Fruit fly (Drosophila melanogaster) whole organism, embryonic: ENCODE results near the gene CG7011.

ENCODE experiments used
- Atf-2 ChIP-seq: fragments of 200-800 bp; sonication (Bioruptor generic); optimal IDR thresholded peaks from 2 replicates; lab custom pipeline; 2016; ENCODE audit warnings: missing biosample characterization, missing genetic modification characterization
- Atf6 ChIP-seq: fragments of 200-800 bp; sonication (Bioruptor generic); IDR thresholded peaks from 2 replicates; pipeline ENCODE4 v1.3.6; 2022; ENCODE audit warnings: missing biosample characterization, missing genetic modification characterization
- Awh ChIP-seq: fragments of 200-800 bp; sonication (Bioruptor generic); IDR thresholded peaks from 2 replicates; pipeline ENCODE4, ENCODE4 v1.3.6; 2022; ENCODE audit warnings: missing biosample characterization, missing genetic modification characterization
- CG11560 ChIP-seq: fragments of 200-800 bp; sonication (Bioruptor generic); IDR thresholded peaks from 3 replicates; pipeline ENCODE4 v1.3.6; 2022; ENCODE audit warnings: missing biosample characterization, missing genetic modification characterization
- CG12071 ChIP-seq: fragments of 200-800 bp; sonication (Bioruptor generic); optimal IDR thresholded peaks from 3 replicates; lab custom pipeline; 2018; ENCODE audit warnings: missing biosample characterization, mild to moderate bottlenecking, missing genetic modification characterization
- CG12942 ChIP-seq: fragments of 200-800 bp; sonication (Bioruptor generic); optimal IDR thresholded peaks from 3 replicates; lab custom pipeline; 2016; ENCODE audit warnings: missing biosample characterization, missing genetic modification characterization
- CG13123 ChIP-seq: fragments of 200-800 bp; sonication (Bioruptor generic); optimal IDR thresholded peaks from 2 replicates; lab custom pipeline; 2016; ENCODE audit warnings: missing biosample characterization, missing genetic modification characterization
- CG17612 ChIP-seq: fragments of 200-800 bp; sonication (Bioruptor generic); IDR thresholded peaks from 2 replicates; pipeline ENCODE4 v1.3.6; 2022; ENCODE audit warnings: missing biosample characterization, missing genetic modification characterization
- CG1792 ChIP-seq: fragments of 200-800 bp; sonication (Bioruptor generic); optimal IDR thresholded peaks from 2 replicates; lab custom pipeline; 2016; ENCODE audit warnings: missing biosample characterization, missing genetic modification characterization
- CG2116 ChIP-seq: fragments of 200-800 bp; sonication (Bioruptor generic); optimal IDR thresholded peaks from 3 replicates; lab custom pipeline; 2018; ENCODE audit warnings: missing biosample characterization, mild to moderate bottlenecking, missing genetic modification characterization
- CG31224 ChIP-seq: fragments of 200-800 bp; sonication (Bioruptor generic); IDR thresholded peaks from 2 replicates; pipeline ENCODE4 v1.3.6; 2022; ENCODE audit warnings: missing biosample characterization, missing genetic modification characterization
- CG42726 ChIP-seq: fragments of 200-800 bp; sonication (Bioruptor generic); IDR thresholded peaks from 2 replicates; pipeline ENCODE4 v1.3.6; 2022; ENCODE audit warnings: missing biosample characterization, missing genetic modification characterization; ENCODE audit not compliant: partially characterized antibody
- CG5245 ChIP-seq: fragments of 200-800 bp; sonication (Bioruptor generic); optimal IDR thresholded peaks from 3 replicates; lab custom pipeline; 2016; ENCODE audit warnings: missing biosample characterization, missing genetic modification characterization
- CG6254 ChIP-seq: fragments of 200-800 bp; sonication (Bioruptor generic); optimal IDR thresholded peaks from 3 replicates; lab custom pipeline; 2017; ENCODE audit warnings: mild to moderate bottlenecking, missing biosample characterization, missing genetic modification reagents, missing genetic modification characterization
- CG7271 ChIP-seq: fragments of 200-800 bp; sonication (Bioruptor generic); optimal IDR thresholded peaks from 2 replicates; lab custom pipeline; 2018; ENCODE audit warnings: missing biosample characterization, mild to moderate bottlenecking, missing genetic modification characterization, moderate library complexity
- CG7839 ChIP-seq: fragments of 200-800 bp; sonication (Bioruptor generic); optimal IDR thresholded peaks from 3 replicates; lab custom pipeline; 2018; ENCODE audit warnings: missing biosample characterization, mild to moderate bottlenecking, missing genetic modification characterization, moderate library complexity
- CG9932 ChIP-seq: fragments of 200-800 bp; sonication (Bioruptor generic); IDR thresholded peaks from 2 replicates; pipeline ENCODE4 v1.3.6; 2022; ENCODE audit warnings: missing biosample characterization, missing genetic modification characterization
- CkIIα-i1 ChIP-seq: fragments of 200-800 bp; sonication (Bioruptor generic); IDR thresholded peaks from 2 replicates; pipeline ENCODE4 v1.3.6; 2022; ENCODE audit warnings: missing biosample characterization, missing genetic modification characterization
- Dip2 ChIP-seq: fragments of 200-800 bp; sonication (Bioruptor generic); IDR thresholded peaks from 2 replicates; pipeline ENCODE4 v1.3.6; 2022; ENCODE audit warnings: missing biosample characterization, missing genetic modification characterization
- Drgx ChIP-seq: fragments of 200-800 bp; sonication (Bioruptor generic); IDR thresholded peaks from 2 replicates; pipeline ENCODE4 v1.3.6; 2022; ENCODE audit warnings: missing biosample characterization, missing genetic modification characterization
- HmgD ChIP-seq: fragments of 200-800 bp; sonication (Bioruptor generic); optimal IDR thresholded peaks from 3 replicates; lab custom pipeline; 2016; ENCODE audit warnings: missing biosample characterization, missing genetic modification characterization
- Med ChIP-seq: fragments of 200-800 bp; sonication (Bioruptor generic); peaks from one replicate; lab custom pipeline; 2016; ENCODE audit warnings: missing biosample characterization, missing genetic modification characterization, mild to moderate bottlenecking, inconsistent platforms, moderate library complexity
- NC2β ChIP-seq: fragments of 200-800 bp; sonication (Bioruptor generic); optimal IDR thresholded peaks from 2 replicates; lab custom pipeline; 2016; ENCODE audit warnings: missing biosample characterization, missing genetic modification characterization
- Pdp1 ChIP-seq, 2 experiments: fragments of 200-800 bp; sonication (Bioruptor generic); optimal IDR thresholded peaks; 3 replicates each; lab custom pipeline; 2016; ENCODE audit warnings: missing biosample characterization in 2 of 2, missing genetic modification characterization in 2 of 2, mild to moderate bottlenecking in 1 of 2, moderate library complexity in 1 of 2
- Ravus ChIP-seq: fragments of 200-800 bp; sonication (Bioruptor generic); IDR thresholded peaks from 2 replicates; pipeline ENCODE4 v1.3.6; 2022; ENCODE audit warnings: missing biosample characterization, missing genetic modification characterization
- Xbp1 ChIP-seq: fragments of 200-800 bp; sonication (Bioruptor generic); optimal IDR thresholded peaks from 3 replicates; lab custom pipeline; 2016; ENCODE audit warnings: missing biosample characterization, mild to moderate bottlenecking, missing genetic modification characterization
- br ChIP-seq: fragments of >200 bp; optimal IDR thresholded peaks from 2 replicates; lab custom pipeline; 2017
- cad ChIP-seq: fragments of >200 bp; optimal IDR thresholded peaks from 2 replicates; lab custom pipeline; 2017; ENCODE audit warnings: missing biosample characterization, missing genetic modification characterization
- ci ChIP-seq: fragments of 200-800 bp; sonication (Bioruptor generic); IDR thresholded peaks from 3 replicates; pipeline ENCODE4 v1.3.6; 2022; ENCODE audit warnings: missing biosample characterization, missing genetic modification characterization
- dan ChIP-seq: fragments of 200-800 bp; sonication (Bioruptor generic); IDR thresholded peaks from 2 replicates; pipeline ENCODE4 v1.3.6; 2022; ENCODE audit warnings: missing biosample characterization, missing genetic modification characterization
- dm ChIP-seq: fragments of 200-800 bp; sonication (Bioruptor generic); optimal IDR thresholded peaks from 3 replicates; lab custom pipeline; 2016; ENCODE audit warnings: missing biosample characterization, missing genetic modification characterization
- grn ChIP-seq: fragments of 200-800 bp; sonication (Bioruptor generic); optimal IDR thresholded peaks from 3 replicates; lab custom pipeline; 2017; ENCODE audit warnings: missing biosample characterization, missing genetic modification characterization
- gsb ChIP-seq: fragments of 200-800 bp; sonication (Bioruptor generic); IDR thresholded peaks from 2 replicates; pipeline ENCODE4 v1.3.6; 2022; ENCODE audit warnings: missing biosample characterization, missing genetic modification characterization
- jumu ChIP-seq: fragments of 200-800 bp; sonication (Bioruptor generic); optimal IDR thresholded peaks from 3 replicates; lab custom pipeline; 2016; ENCODE audit warnings: missing biosample characterization, missing genetic modification characterization
- onecut ChIP-seq: fragments of 200-800 bp; sonication (Bioruptor generic); IDR thresholded peaks from 2 replicates; pipeline ENCODE4 v1.3.6; 2022; ENCODE audit warnings: missing biosample characterization, missing genetic modification characterization
- p53 ChIP-seq: fragments of 200-800 bp; sonication (Bioruptor generic); optimal IDR thresholded peaks from 2 replicates; lab custom pipeline; 2016; ENCODE audit warnings: missing biosample characterization, missing genetic modification characterization
- phol ChIP-seq: fragments of 200-800 bp; sonication (Bioruptor generic); optimal IDR thresholded peaks from 3 replicates; lab custom pipeline; 2018; ENCODE audit warnings: missing biosample characterization, mild to moderate bottlenecking, missing genetic modification characterization, moderate library complexity
- row ChIP-seq: fragments of 200-800 bp; sonication (Bioruptor generic); IDR thresholded peaks from 3 replicates; pipeline ENCODE4 v1.3.6; 2022; ENCODE audit warnings: missing biosample characterization, missing genetic modification characterization
- sens ChIP-seq: fragments of 200-800 bp; sonication (Bioruptor generic); peaks from one replicate; lab custom pipeline; 2016; ENCODE audit warnings: missing biosample characterization, missing genetic modification characterization
- sens-2 ChIP-seq: fragments of 200-800 bp; sonication (Bioruptor generic); IDR thresholded peaks from 2 replicates; pipeline ENCODE4 v1.3.6; 2022; ENCODE audit warnings: missing biosample characterization, missing genetic modification characterization
- sim ChIP-seq: fragments of 200-800 bp; sonication (Bioruptor generic); IDR thresholded peaks from 2 replicates; pipeline ENCODE4 v1.3.6; 2022; ENCODE audit warnings: missing biosample characterization, missing genetic modification characterization
- slbo ChIP-seq: fragments of 200-800 bp; sonication (Bioruptor generic); IDR thresholded peaks from 2 replicates; pipeline ENCODE4 v1.3.6; 2022; ENCODE audit warnings: missing biosample characterization, missing genetic modification characterization
- sqz ChIP-seq: fragments of 200-800 bp; sonication (Bioruptor generic); optimal IDR thresholded peaks from 3 replicates; lab custom pipeline; 2018; ENCODE audit warnings: missing biosample characterization, mild to moderate bottlenecking, missing genetic modification characterization
- sr ChIP-seq: fragments of 200-800 bp; sonication (Bioruptor generic); IDR thresholded peaks from 3 replicates; pipeline ENCODE4 v1.3.6; 2022; ENCODE audit warnings: missing biosample characterization, missing genetic modification characterization
- unpg ChIP-seq: fragments of 200-800 bp; sonication (Bioruptor generic); optimal IDR thresholded peaks from 3 replicates; lab custom pipeline; 2018; ENCODE audit warnings: missing biosample characterization, mild to moderate bottlenecking, missing genetic modification characterization, moderate library complexity

The CG7011 gene

DNA sequence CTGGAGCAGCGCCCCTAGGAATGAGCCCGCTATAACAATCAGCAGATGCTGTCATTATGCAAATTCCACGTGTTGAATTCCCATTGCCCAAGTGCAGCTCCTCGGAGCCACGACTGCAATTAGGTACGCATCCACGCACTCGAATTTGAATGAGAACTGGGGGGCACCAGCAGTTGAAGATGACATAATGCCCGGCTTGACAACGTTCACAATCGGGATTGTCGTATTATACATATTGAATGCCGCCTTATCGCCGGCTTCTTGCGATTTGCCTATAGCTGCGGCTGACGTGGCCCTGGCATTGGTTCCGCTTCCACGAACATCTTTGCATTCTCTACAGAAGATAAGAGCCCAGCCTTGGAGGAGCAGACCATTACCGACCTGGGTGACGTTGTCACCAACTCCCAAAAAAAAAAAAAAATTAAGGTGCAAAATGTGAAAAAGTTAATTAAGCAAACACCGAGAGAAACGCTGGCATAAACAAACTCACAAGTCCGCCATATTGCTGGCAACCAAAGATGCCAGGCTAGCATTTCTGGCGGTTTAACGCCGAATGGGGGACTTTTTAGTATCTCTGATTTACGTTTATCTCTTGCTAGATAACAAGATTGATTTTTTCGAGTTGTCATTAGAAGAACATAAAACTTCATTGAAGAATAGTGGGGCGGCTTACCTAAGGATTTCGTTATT lies 23.0 kb downstream of the CG7011 start:
- TF ChIP-seq Xbp1 (GFP tag; lab: Kevin White, UChicago) (peak; percentile 88), Pdp1 (GFP tag; optimal IDR thresholded peaks at IDR 0.05; lab: Kevin White, UChicago) (peak in 1 of 2 experiments; percentile 85), cad (GFP tag; lab: Kevin White, UChicago) (peak; percentile 25), dan (GFP tag; lab: Robert Waterston, UW) (no peak), row (GFP tag; lab: Robert Waterston, UW) (peak; percentile 31), p53 (GFP tag; lab: Kevin White, UChicago) (no peak), slbo (GFP tag; lab: Robert Waterston, UW) (0 out of 2 replicates have a peak, but pooled peaks have one; percentile 10), grn (GFP tag; lab: Kevin White, UChicago) (peak; percentile 24), phol (tag; lab: Kevin White, UChicago) (peak; percentile 74), CG9932 (GFP tag; lab: Robert Waterston, UW) (peak; percentile 46; the same call in 1 of the 2 replicates), Atf-2 (GFP tag; lab: Kevin White, UChicago) (no peak), sim (0 out of 2 replicates have a peak, but pooled peaks have one; percentile 15), CG6254 (GFP tag; lab: Kevin White, UChicago) (no peak), CG42726 (GFP tag; lab: Robert Waterston, UW) (peak; percentile 39; the same call in 1 of the 2 replicates), Med (GFP tag; lab: Kevin White, UChicago) (peak; percentile 76), Awh (GFP tag; lab: Robert Waterston, UW) (0 out of 2 replicates have a peak, but pooled peaks have one; percentile 6), br (lab: Kevin White, UChicago) (no peak), Drgx (0 out of 2 replicates have a peak, but pooled peaks have one; percentile 17), CG11560 (tag; lab: Robert Waterston, UW) (peak; percentile 47; the same call in 1 of the 3 replicates), ci (0 out of 3 replicates have a peak, but pooled peaks have one; percentile 21), Atf6 (no peak), gsb (GFP tag; lab: Robert Waterston, UW) (0 out of 2 replicates have a peak, but pooled peaks have one; percentile 30)

DNA sequence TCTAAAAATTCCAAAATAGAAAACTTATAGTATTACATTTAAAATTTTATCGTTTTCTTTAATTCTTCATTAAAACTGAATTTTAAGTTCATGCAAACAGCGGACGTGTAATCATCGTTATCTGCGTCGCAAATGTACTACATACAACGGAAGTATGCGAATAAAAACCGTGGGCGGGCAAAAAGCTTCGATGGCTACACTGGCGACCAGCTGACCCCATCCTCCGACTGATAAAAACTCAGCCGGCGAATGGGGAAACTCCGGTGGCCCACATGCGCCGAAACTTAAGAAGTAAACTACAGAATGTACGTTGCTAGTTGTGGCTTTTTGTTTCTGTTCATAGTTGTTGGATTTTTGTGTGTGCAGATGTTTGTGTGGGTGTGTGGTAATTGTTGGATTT lies 25.6 kb downstream of the CG7011 start:
- TF ChIP-seq sens (GFP tag; lab: Kevin White, UChicago) (peak; percentile 65), Med (GFP tag; lab: Kevin White, UChicago) (peak; percentile 27), CG2116 (GFP tag; lab: Kevin White, UChicago) (no peak)

DNA sequence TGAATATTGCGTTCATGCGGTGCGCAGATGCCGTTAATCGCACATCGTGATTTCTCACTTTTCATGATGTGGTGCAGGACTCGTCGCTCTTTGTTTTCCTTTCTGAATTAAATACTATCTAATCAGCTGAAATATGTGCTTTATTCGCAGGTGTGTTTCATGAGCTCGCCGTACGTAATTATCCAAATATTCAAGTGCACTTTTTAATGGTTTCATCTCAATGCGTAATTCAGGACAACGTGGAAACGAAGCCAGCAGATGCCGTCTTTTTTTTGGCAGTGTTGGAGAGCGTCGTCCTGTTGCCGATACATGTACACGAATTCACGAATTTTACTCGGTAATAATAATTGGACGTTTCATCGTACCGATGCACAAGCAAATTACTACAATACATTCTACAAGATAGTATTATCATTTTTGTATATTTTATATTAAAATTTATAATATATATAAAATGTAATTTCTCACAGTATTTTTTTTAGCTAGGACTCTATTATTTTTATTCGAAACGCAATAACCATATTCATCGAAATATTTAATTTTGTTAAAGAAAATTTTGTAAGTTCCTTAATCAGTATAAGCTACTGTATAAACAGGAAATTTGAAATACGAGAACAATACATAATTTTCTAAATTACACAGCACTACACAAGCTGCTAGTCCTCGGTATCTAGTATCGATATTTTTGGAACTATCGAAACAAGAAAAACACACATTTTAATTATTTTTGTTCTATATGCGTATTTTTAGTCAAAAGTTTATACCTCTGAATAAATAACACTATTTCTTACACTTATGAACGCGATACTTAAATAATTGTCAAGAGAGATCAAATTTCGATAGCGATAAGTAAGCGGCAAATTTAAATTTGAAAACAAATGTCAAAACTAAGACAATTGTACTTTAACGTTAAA lies 26.5 kb downstream of the CG7011 start, which contains the start of gene CG12316:
Gene CG12316, minus strand, starts transcription at position 276 of the 914 bp plus-strand sequence.
- TF ChIP-seq unpg = peak; percentile 94
- TF ChIP-seq sens-2 (GFP tag; lab: Robert Waterston, UW) = peak; percentile 71
- peak; percentile 64; the same call in 1 of the 2 replicates for TF ChIP-seq CG17612 (GFP tag; lab: Robert Waterston, UW)
- peak; percentile 81 for TF ChIP-seq CG12942
- TF ChIP-seq sr = peak; percentile 46; the same call in 1 of the 3 replicates
- peak; percentile 91 for TF ChIP-seq onecut (GFP tag; lab: Robert Waterston, UW)
- peak; percentile 83 for TF ChIP-seq NC2β (GFP tag; lab: Kevin White, UChicago)
- peak; percentile 88 for TF ChIP-seq dm (GFP tag; lab: Kevin White, UChicago)
- peak; percentile 84 for TF ChIP-seq CG1792
- TF ChIP-seq Ravus (GFP tag; lab: Robert Waterston, UW) = peak; percentile 42; the same call in 1 of the 2 replicates
- TF ChIP-seq CG13123 (GFP tag; lab: Kevin White, UChicago) = peak; percentile 49
- TF ChIP-seq jumu (GFP tag; lab: Kevin White, UChicago) = peak; percentile 94
- TF ChIP-seq sqz = peak; percentile 40
- no peak for TF ChIP-seq Dip2 (GFP tag; lab: Robert Waterston, UW)
- peak; percentile 94 for TF ChIP-seq CG12071 (GFP tag; lab: Kevin White, UChicago)
- 0 out of 2 replicates have a peak, but pooled peaks have one; percentile 34 for TF ChIP-seq CkIIα-i1 (GFP tag; lab: Robert Waterston, UW)
- TF ChIP-seq CG7839 (tag; lab: Kevin White, UChicago) = peak; percentile 92
- peak; percentile 85 for TF ChIP-seq CG5245 (GFP tag; lab: Kevin White, UChicago)
- TF ChIP-seq CG31224 (GFP tag; lab: Robert Waterston, UW) = peak; percentile 75
- peak; percentile 76 for TF ChIP-seq HmgD
- TF ChIP-seq row (GFP tag; lab: Robert Waterston, UW) = peak; percentile 96
- TF ChIP-seq CG7271 = peak; percentile 73
